Worm (Caenorhabditis elegans): ENCODE data around the gene rfth-1.
A peak's percentile ranks its signal among the peaks of the same experiment; 100 is the strongest.

Gene rfth-1

ce11 chrIV:4541195-4541594, 30.1 kb upstream of the rfth-1 start:
- TF ChIP-seq ztf-4 (tag; optimal IDR thresholded peaks at IDR 0.05) (no peak), efl-1 (optimal IDR thresholded peaks at IDR 0.05) (no peak), efl-1 (GFP tag; optimal IDR thresholded peaks at IDR 0.05 in 1 of 2) (peak in 1 of 2 experiments; percentile 69)

- TF ChIP-seq tlp-1 (tag; optimal IDR thresholded peaks at IDR 0.05) (no peak), snu-23 (GFP tag; optimal IDR thresholded peaks at IDR 0.05) (no peak), nhr-90 (tag; optimal IDR thresholded peaks at IDR 0.05; ENCODE audit: poor library complexity) (no peak), nhr-20 (tag; optimal IDR thresholded peaks at IDR 0.05) (no peak), unc-86 (tag; optimal IDR thresholded peaks at IDR 0.05) (no peak), snpc-4 (tag; optimal IDR thresholded peaks at IDR 0.05) (peak; percentile 94), nhr-85 (tag) (peak; percentile 62), lin-14 (GFP tag; optimal IDR thresholded peaks at IDR 0.05) (no peak)
Measured at ce11 chrIV:4538672-4539071, 27.6 kb upstream of the rfth-1 start.

ce11 chrIV:4536247-4536646, 25.1 kb upstream of the rfth-1 start, which contains the start of gene ZK185.2:
Gene ZK185.2, plus strand, starts transcription at chrIV:4536547.
- TF ChIP-seq ceh-88 (GFP tag; IDR thresholded peaks at IDR 0.05) (no peak), unc-30 (tag; optimal IDR thresholded peaks at IDR 0.05) (no peak), sptf-1 (tag; optimal IDR thresholded peaks at IDR 0.05) (no peak), unc-98 (GFP tag; IDR thresholded peaks at IDR 0.05) (no peak)

- TF ChIP-seq vab-15 (tag; optimal IDR thresholded peaks at IDR 0.05) = no peak
- no peak for TF ChIP-seq unc-30 (tag; optimal IDR thresholded peaks at IDR 0.05)
- TF ChIP-seq C34B4.2 (tag; optimal IDR thresholded peaks at IDR 0.05) = no peak
- no peak for TF ChIP-seq egl-27 (tag; optimal IDR thresholded peaks at IDR 0.05)
- TF ChIP-seq jun-1 (tag; optimal IDR thresholded peaks at IDR 0.05) = no peak
- no peak for TF ChIP-seq lin-14 (GFP tag; optimal IDR thresholded peaks at IDR 0.05)
- TF ChIP-seq ets-5 (GFP tag; IDR thresholded peaks at IDR 0.05) = no peak
- no peak for TF ChIP-seq zip-4 (GFP tag; optimal IDR thresholded peaks at IDR 0.05)
- TF ChIP-seq ama-1 (optimal IDR thresholded peaks at IDR 0.05) = no peak
- TF ChIP-seq ceh-8 (GFP tag; optimal IDR thresholded peaks at IDR 0.05) = no peak
- no peak for TF ChIP-seq grh-1 (GFP tag; IDR thresholded peaks at IDR 0.05)
- no peak for TF ChIP-seq C04F5.9 (tag; optimal IDR thresholded peaks at IDR 0.05)
- no peak for TF ChIP-seq nhr-47 (tag; optimal IDR thresholded peaks at IDR 0.05)
- no peak for TF ChIP-seq ceh-63 (GFP tag; optimal IDR thresholded peaks at IDR 0.05)
- no peak for TF ChIP-seq tbx-2 (tag; optimal IDR thresholded peaks at IDR 0.05)
- TF ChIP-seq nhr-237 (tag; optimal IDR thresholded peaks at IDR 0.05) = no peak
- TF ChIP-seq unc-86 (tag; optimal IDR thresholded peaks at IDR 0.05) = no peak
Measured at ce11 chrIV:4533025-4533424, 21.9 kb upstream of the rfth-1 start, which contains the start of gene ZK185.4. Gene ZK185.4, minus strand, starts transcription at chrIV:4533125.

ce11 chrIV:4530170-4530569, 19.1 kb upstream of the rfth-1 start, which contains the start of gene ZK185.3:
Gene ZK185.3, minus strand, starts transcription at chrIV:4530432.
- TF ChIP-seq efl-1 (optimal IDR thresholded peaks at IDR 0.05) (no peak), efl-1 (GFP tag; optimal IDR thresholded peaks at IDR 0.05 in 1 of 2) (peak in 1 of 2 experiments; percentile 83), nhr-11 (tag; optimal IDR thresholded peaks at IDR 0.05) (no peak), rnt-1 (tag; optimal IDR thresholded peaks at IDR 0.05) (no peak), elt-3 (tag; optimal IDR thresholded peaks at IDR 0.05) (peak in 4 of 6 experiments; percentile 7 to 58 (median 46)), pqm-1 (tag; optimal IDR thresholded peaks at IDR 0.05) (peak; percentile 97), swsn-7 (tag; optimal IDR thresholded peaks at IDR 0.05) (no peak), sptf-1 (tag; optimal IDR thresholded peaks at IDR 0.05) (no peak), lin-15B (tag; optimal IDR thresholded peaks at IDR 0.05) (no peak), irx-1 (tag; optimal IDR thresholded peaks at IDR 0.05) (no peak), elt-2 (tag; optimal IDR thresholded peaks at IDR 0.05) (peak; percentile 77), lin-39 (tag; optimal IDR thresholded peaks at IDR 0.05) (no peak), egl-27 (tag; optimal IDR thresholded peaks at IDR 0.05) (no peak), tlp-1 (tag; optimal IDR thresholded peaks at IDR 0.05) (peak; percentile 57)

Data from whole organism, L1 larva.